Fruit fly (Drosophila melanogaster): ENCODE measurements around the gene CG13907.
A peak's percentile ranks its signal among the peaks of the same experiment; 100 is the strongest.

Gene CG13907

dm6 chr3L:887423-888097 is 5.7 kb upstream of the CG13907 start (continued):
- TF ChIP-seq row (GFP tag; IDR thresholded peaks at IDR 0.05) (no peak), prd (optimal IDR thresholded peaks at IDR 0.05) (no peak), prd (GFP tag; IDR thresholded peaks at IDR 0.05) (no peak), Bteb2 (GFP tag; optimal IDR thresholded peaks at IDR 0.05) (no peak), BEAF-32 (GFP tag; optimal IDR thresholded peaks at IDR 0.05) (no peak), sob (GFP tag; IDR thresholded peaks at IDR 0.05) (no peak), B-H1 (GFP tag; IDR thresholded peaks at IDR 0.05) (no peak), CG2129 (GFP tag; IDR thresholded peaks at IDR 0.05; ENCODE audit: partially characterized antibody) (no peak), toy (GFP tag; IDR thresholded peaks at IDR 0.05) (no peak), CG4424 (GFP tag; optimal IDR thresholded peaks at IDR 0.05) (no peak), gce (GFP tag; IDR thresholded peaks at IDR 0.05) (0 out of 3 replicates have a peak, but pooled peaks have one; percentile 12), pfk (GFP tag; optimal IDR thresholded peaks at IDR 0.05) (no peak), CG11560 (tag; IDR thresholded peaks at IDR 0.05) (no peak), jing (GFP tag; optimal IDR thresholded peaks at IDR 0.05) (no peak), D19B (GFP tag; optimal IDR thresholded peaks at IDR 0.05) (no peak), Atf3 (GFP tag; optimal IDR thresholded peaks at IDR 0.05) (no peak), MTF-1 (GFP tag; optimal IDR thresholded peaks at IDR 0.05; ENCODE audit: borderline replicate concordance) (no peak), CG18599 (GFP tag; optimal IDR thresholded peaks at IDR 0.05) (peak; percentile 32), CG2678 (tag; optimal IDR thresholded peaks at IDR 0.05) (peak; percentile 14), sug (tag; optimal IDR thresholded peaks at IDR 0.05) (peak; percentile 84), PHDP (tag; optimal IDR thresholded peaks at IDR 0.05) (no peak), zfh1 (GFP tag; IDR thresholded peaks at IDR 0.05) (no peak), ERR (GFP tag; optimal IDR thresholded peaks at IDR 0.05) (no peak), CG7786 (GFP tag; optimal IDR thresholded peaks at IDR 0.05) (no peak), sr (GFP tag; IDR thresholded peaks at IDR 0.05) (no peak), CG7963 (GFP tag; IDR thresholded peaks at IDR 0.05; ENCODE audit: partially characterized antibody) (no peak), CG15479 (GFP tag; optimal IDR thresholded peaks at IDR 0.05) (no peak), CoRest (tag; optimal IDR thresholded peaks at IDR 0.05) (no peak), exex (tag; optimal IDR thresholded peaks at IDR 0.05) (peak; percentile 95), ftz-f1 (GFP tag; optimal IDR thresholded peaks at IDR 0.05) (no peak), luna (GFP tag; optimal IDR thresholded peaks at IDR 0.05) (no peak), CG13894 (tag; optimal IDR thresholded peaks at IDR 0.05) (no peak), CG8944 (GFP tag; optimal IDR thresholded peaks at IDR 0.05) (no peak), CG14667 (GFP tag; IDR thresholded peaks at IDR 0.05) (no peak), en (GFP tag; optimal IDR thresholded peaks at IDR 0.05) (no peak), Stat92E (GFP tag; optimal IDR thresholded peaks at IDR 0.05) (no peak), dpn (GFP tag; optimal IDR thresholded peaks at IDR 0.05) (no peak), CG13424 (tag; optimal IDR thresholded peaks at IDR 0.05) (no peak), CG10959 (GFP tag; IDR thresholded peaks at IDR 0.05) (no peak), CG9437 (GFP tag; optimal IDR thresholded peaks at IDR 0.05) (no peak), tx (GFP tag; optimal IDR thresholded peaks at IDR 0.05) (no peak), ATbp (GFP tag; optimal IDR thresholded peaks at IDR 0.05) (no peak), CG6765 (GFP tag; optimal IDR thresholded peaks at IDR 0.05) (no peak), Fer3 (tag; optimal IDR thresholded peaks at IDR 0.05) (no peak), lab (GFP tag; optimal IDR thresholded peaks at IDR 0.05) (peak; percentile 47), CG7928 (GFP tag; optimal IDR thresholded peaks at IDR 0.05) (no peak), her (GFP tag; optimal IDR thresholded peaks at IDR 0.05) (no peak), tap (tag; optimal IDR thresholded peaks at IDR 0.05) (peak; percentile 25), grn (GFP tag; optimal IDR thresholded peaks at IDR 0.05) (peak; percentile 85), CG12219 (GFP tag; optimal IDR thresholded peaks at IDR 0.05) (no peak)
